Fruit fly (Drosophila melanogaster) whole organism, prepupa: Measurements from ENCODE around the gene hoe2.

Experiments used
- CG7368 ChIP-seq: fragments of 200-800 bp; sonication (Bioruptor generic); optimal IDR thresholded peaks from 3 replicates; lab custom pipeline; 2016; ENCODE audit warnings: missing biosample characterization, missing genetic modification characterization
- vri ChIP-seq: fragments of 200-800 bp; sonication (Bioruptor generic); optimal IDR thresholded peaks from 3 replicates; lab custom pipeline; 2016; ENCODE audit warnings: missing biosample characterization, mild to moderate bottlenecking, missing genetic modification characterization

DNA sequence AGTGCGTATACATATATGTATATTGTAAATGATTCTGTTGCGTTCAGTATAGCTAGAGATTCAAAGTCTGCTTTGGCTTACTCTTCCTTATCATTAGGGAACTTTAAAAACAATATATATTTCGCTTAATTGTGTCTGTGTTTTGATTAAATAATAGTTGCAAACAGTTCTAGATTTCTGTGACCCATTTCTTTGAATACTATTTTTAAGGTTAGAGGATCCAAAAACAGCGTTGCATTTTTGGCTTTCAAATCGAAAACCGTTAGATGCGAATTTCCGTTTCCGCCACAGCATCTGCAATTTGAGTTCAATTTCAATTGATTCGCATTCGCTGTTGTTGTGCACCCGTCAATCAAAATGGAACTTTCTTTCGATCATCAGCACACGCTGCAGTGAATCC lies 50.1 kb downstream of the hoe2 start:
- no peak for TF ChIP-seq CG7368 (GFP tag; lab: Kevin White, UChicago)
- no peak for TF ChIP-seq vri
